Worm (Caenorhabditis elegans) whole organism, midembryonic: ENCODE results near the gene C14A11.6.

Experiments
- T22C8.4 ChIP-seq: fragments of 200-800 bp; sonication (Bioruptor generic); IDR thresholded peaks from 2 replicates; pipeline ENCODE4 v1.3.6; 2022; ENCODE audit warnings: missing genetic modification characterization, missing compliant biosample characterization
- cog-1 ChIP-seq: sonication (generic microtip); optimal IDR thresholded peaks from 2 replicates; lab custom pipeline; 2016; ENCODE audit warnings: missing genetic modification characterization, missing compliant biosample characterization
- flt-1 ChIP-seq: fragments of 200-800 bp; sonication (Bioruptor generic); IDR thresholded peaks from 2 replicates; pipeline ENCODE4 v1.3.6; 2022; ENCODE audit warnings: missing genetic modification characterization, missing compliant biosample characterization
- klf-2 ChIP-seq: fragments of 200-800 bp; sonication (Bioruptor generic); conservative IDR thresholded peaks from 2 replicates; pipeline ENCODE4 v1.3.6; 2022; ENCODE audit warnings: missing genetic modification reagents, missing genetic modification characterization, missing compliant biosample characterization
- med-1 ChIP-seq: sonication (generic microtip); optimal IDR thresholded peaks from 2 replicates; lab custom pipeline; 2017; ENCODE audit warnings: missing genetic modification characterization, mild to moderate bottlenecking, missing compliant biosample characterization, antibody characterized with exemption, missing genetic modification reagents; ENCODE audit not compliant: insufficient read depth
- ref-1 ChIP-seq: fragments of 200-800 bp; sonication (Bioruptor generic); conservative IDR thresholded peaks from 2 replicates; pipeline ENCODE4 v1.3.6; 2022; ENCODE audit warnings: missing genetic modification reagents, missing genetic modification characterization, missing compliant biosample characterization
- tab-1 ChIP-seq: fragments of 200-800 bp; sonication (Bioruptor generic); IDR thresholded peaks from 2 replicates; pipeline ENCODE4 v1.3.6; 2022; ENCODE audit warnings: missing genetic modification characterization, missing compliant biosample characterization
- ztf-23 ChIP-seq: fragments of 200-800 bp; sonication (Bioruptor generic); IDR thresholded peaks from 2 replicates; pipeline ENCODE4 v1.3.6; 2022; ENCODE audit warnings: missing genetic modification reagents, missing genetic modification characterization, missing compliant biosample characterization
- ztf-29 ChIP-seq: fragments of 200-800 bp; sonication (Bioruptor generic); IDR thresholded peaks from 2 replicates; pipeline ENCODE4 v1.3.6; 2022; ENCODE audit warnings: missing genetic modification reagents, missing genetic modification characterization, missing compliant biosample characterization

Gene C14A11.6

DNA sequence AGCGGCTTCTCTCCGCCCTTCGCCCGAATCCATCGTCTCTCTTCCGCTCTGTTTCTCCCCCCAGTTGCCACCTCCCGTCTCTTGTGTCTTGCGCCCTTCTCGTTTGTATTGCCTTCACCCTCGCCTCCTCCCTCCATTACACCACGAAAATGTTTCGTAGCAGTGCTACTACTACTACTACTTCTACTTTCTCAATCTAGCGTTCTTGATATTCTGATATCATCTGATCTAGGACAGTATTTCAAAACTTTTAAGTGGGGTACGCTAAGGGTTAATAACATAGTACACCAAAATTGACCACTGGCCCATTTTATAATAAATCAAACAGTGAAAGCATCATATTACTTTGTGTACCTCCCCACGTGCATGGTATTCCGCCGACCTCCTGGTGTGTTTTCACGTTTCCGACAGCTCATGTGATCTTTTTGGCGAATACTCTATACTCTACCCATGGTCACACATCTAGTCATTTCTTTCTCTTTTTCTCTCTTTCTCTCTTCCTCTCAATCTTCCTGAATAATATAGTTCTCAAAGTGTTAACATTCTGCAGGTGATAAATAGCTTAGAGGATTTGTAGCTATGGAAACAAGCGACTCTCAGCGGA, 11.3 kb downstream of the C14A11.6 start, which contains the start of gene C14A11.2:
Gene C14A11.2 (plus strand): TSS at position 551 of the 604 bp plus-strand sequence.
- TF ChIP-seq ztf-29 (GFP tag; lab: Robert Waterston, UW) (no peak), flt-1 (GFP tag; lab: Robert Waterston, UW) (no peak), tab-1 (no peak), ztf-23 (GFP tag; lab: Robert Waterston, UW) (no peak), med-1 (GFP tag; lab: Kevin White, UChicago) (no peak)

DNA sequence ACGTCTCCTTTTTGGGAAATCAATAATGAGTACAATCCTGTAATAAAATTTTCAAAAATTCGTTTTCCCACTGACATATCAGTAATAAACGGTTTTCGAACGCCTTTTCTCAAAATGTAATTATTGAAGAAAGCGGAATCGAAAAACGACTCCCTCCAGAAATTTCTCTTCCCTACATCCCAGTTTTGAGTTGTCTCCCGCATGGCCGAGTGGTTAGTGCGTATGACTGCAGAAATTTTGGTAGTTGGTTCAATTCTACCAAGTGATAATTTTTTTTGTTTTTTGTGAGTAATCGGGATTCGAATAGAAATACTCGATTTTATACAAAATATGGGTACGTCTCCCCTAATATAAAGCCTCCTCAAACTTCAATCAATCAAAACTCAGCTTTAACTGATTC, 12.3 kb downstream of the C14A11.6 start:
- TF ChIP-seq T22C8.4 (GFP tag; lab: Robert Waterston, UW) = peak; percentile 36; the same call in 1 of the 2 replicates
- TF ChIP-seq ztf-23 (GFP tag; lab: Robert Waterston, UW) = peak; percentile 56; the same call in 1 of the 2 replicates
- peak; percentile 51; the same call in 1 of the 2 replicates for TF ChIP-seq ref-1 (GFP tag; lab: Robert Waterston, UW)
- 0 out of 2 replicates have a peak, but pooled peaks have one; percentile 36 for TF ChIP-seq tab-1
- peak; percentile 53 for TF ChIP-seq flt-1 (GFP tag; lab: Robert Waterston, UW)

DNA sequence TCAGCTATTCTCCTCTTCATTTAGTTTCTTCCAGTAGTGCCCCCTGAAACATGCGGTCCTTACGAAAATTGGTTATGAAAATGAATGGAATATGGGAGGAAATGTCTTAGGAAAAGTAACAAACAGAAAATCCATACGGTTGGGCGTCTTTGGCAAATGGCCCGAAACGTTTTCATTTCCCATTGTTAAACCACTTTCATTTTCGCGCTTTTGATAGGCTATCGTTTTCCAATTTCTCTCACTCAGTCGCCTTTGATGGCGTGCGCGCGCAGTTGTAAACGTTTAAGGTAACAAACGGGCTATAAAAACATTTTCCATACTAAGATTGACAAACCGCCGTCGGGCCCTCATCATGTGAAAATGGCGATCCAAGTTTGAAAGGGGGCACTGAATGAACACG, 18.9 kb downstream of the C14A11.6 start:
- TF ChIP-seq flt-1 (GFP tag; lab: Robert Waterston, UW) = no peak
- no peak for TF ChIP-seq T22C8.4 (GFP tag; lab: Robert Waterston, UW)
- TF ChIP-seq tab-1 = no peak
- no peak for TF ChIP-seq klf-2 (GFP tag; lab: Robert Waterston, UW)
- no peak for TF ChIP-seq ztf-23 (GFP tag; lab: Robert Waterston, UW)
- TF ChIP-seq ztf-29 (GFP tag; lab: Robert Waterston, UW) = no peak
- TF ChIP-seq ref-1 (GFP tag; lab: Robert Waterston, UW) = no peak
- no peak for TF ChIP-seq med-1 (GFP tag; lab: Kevin White, UChicago)
- no peak for TF ChIP-seq cog-1 (tag; lab: Kevin White, UChicago)

DNA sequence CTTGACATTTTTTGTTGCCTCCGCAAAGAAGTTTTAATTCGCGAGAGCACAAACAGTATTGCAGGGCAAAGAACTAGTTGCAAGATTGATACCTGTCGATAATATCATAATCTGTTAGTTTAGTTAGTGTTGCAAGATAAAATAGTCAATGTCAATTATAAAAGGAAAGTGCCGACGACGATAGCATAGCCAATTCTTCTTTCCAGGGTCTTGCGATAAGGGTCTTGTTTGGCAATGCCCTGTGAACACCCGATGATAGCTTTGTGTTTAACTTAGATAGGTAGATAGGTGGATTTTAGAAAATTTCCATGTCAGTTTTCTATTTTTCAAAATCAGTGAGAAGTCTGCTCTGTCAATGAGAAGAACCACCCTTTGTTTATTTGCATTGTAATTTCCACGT, 19.6 kb downstream of the C14A11.6 start:
- no peak for TF ChIP-seq tab-1

DNA sequence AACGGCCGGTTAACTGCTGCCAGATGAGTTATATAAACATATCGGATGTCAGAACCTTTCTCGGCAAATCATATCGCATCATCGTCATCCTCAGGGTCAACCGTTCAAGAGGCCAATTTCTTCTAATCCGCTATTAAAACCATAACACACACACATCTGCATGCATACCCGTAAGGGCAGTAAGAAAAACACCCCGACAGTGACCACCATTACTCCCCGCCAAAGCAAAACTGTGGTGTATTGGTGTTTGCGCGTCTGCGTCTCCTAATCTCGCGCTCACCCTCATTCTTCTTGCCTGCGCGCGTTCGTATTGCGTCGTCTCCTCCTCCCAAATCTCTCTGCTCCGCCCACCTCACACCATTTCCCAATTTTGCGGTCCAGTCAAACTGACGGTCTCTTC, 20.4 kb downstream of the C14A11.6 start:
- TF ChIP-seq ztf-29 (GFP tag; lab: Robert Waterston, UW) = no peak
- no peak for TF ChIP-seq klf-2 (GFP tag; lab: Robert Waterston, UW)
- peak; percentile 37; the same call in 1 of the 2 replicates for TF ChIP-seq flt-1 (GFP tag; lab: Robert Waterston, UW)

DNA sequence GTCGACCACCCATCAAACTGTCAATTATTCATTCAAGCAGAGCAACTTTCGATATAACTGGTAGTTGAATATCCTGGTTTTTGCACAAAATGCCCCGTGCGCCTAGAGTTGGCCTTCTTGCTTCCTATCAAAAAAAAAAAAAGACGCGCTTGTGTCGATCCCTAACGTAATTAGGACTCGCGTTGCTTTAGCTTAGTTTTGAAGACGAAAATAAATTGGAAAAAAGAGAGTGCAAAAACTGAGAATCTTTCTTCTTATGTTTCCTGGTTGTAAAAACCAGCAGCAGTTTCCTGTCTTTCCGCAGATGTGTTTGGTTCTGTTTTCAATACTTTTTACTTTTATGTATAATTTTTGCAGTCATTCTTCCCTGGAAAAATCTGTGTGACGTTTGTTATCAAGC, 36.0 kb downstream of the C14A11.6 start:
- no peak for TF ChIP-seq flt-1 (GFP tag; lab: Robert Waterston, UW)
- no peak for TF ChIP-seq ztf-29 (GFP tag; lab: Robert Waterston, UW)
- TF ChIP-seq ref-1 (GFP tag; lab: Robert Waterston, UW) = no peak

DNA sequence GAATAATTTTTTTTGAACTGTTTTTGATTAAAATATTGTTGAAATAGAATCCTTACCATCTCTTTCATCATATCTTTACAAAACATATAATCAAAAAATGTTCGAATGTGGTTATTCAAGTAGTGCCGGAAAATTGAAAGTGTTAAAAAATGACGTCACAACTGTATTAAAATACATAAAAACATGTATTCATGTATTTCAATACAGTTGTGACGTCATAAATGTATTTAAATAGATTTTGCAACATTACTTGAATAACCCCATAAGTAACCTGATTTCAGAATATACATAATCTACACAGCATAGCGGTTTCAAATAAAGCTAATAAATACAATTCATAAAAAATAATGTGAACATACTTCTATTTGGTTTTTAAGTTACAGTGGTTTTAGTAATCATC, 37.0 kb downstream of the C14A11.6 start:
- TF ChIP-seq flt-1 (GFP tag; lab: Robert Waterston, UW) (no peak), ztf-23 (GFP tag; lab: Robert Waterston, UW) (no peak), ref-1 (GFP tag; lab: Robert Waterston, UW) (no peak)

DNA sequence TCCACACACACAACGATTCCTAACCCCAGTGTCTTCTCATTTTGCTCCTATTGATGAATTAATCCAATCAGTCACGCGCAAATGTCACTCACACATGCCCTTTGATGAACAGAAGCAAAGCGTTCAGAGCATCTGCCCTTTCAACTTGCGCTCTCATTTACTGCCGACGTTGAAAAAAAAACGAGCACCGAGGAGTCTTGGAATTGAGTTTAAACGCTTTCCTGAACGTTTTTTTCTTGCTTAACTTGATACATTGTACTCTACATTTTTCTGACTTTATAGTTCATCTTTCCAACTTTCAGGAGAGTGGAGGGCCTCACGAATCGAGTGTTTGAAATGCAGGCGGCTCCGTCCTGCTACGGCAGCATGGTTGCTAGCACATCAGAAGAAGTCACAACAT, 42.2 kb downstream of the C14A11.6 start, which contains the start of gene cgef-1:
Gene cgef-1 (plus strand): TSS at position 301 of the 400 bp plus-strand sequence.
- TF ChIP-seq klf-2 (GFP tag; lab: Robert Waterston, UW) = no peak
- no peak for TF ChIP-seq med-1 (GFP tag; lab: Kevin White, UChicago)
- TF ChIP-seq ztf-23 (GFP tag; lab: Robert Waterston, UW) = no peak
- TF ChIP-seq T22C8.4 (GFP tag; lab: Robert Waterston, UW) = no peak
- TF ChIP-seq cog-1 (tag; lab: Kevin White, UChicago) = no peak
- no peak for TF ChIP-seq ref-1 (GFP tag; lab: Robert Waterston, UW)
- no peak for TF ChIP-seq tab-1
- TF ChIP-seq flt-1 (GFP tag; lab: Robert Waterston, UW) = no peak
- TF ChIP-seq ztf-29 (GFP tag; lab: Robert Waterston, UW) = no peak

DNA sequence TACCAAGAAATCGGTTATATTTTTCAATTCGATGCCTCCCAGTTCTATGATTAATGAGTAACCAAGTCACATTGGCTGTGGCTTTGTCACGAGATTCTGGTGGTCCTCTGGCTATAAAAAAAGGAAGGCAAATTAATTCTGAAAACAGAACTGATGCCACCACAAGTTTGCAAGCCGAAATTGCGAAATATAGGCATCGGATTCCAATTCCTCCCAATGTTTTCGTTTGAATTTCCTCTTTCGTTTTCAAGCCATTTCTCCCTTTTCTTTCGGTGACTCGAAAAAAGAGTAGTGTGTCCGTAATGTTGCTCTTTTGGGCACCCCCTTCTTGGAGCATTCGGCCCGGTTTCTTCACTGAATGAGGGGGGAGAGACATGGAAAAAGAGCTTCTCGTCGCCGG, 44.3 kb downstream of the C14A11.6 start, which contains the start of gene F55F1.2:
Gene F55F1.2 (minus strand): TSS at position 376 of the 400 bp plus-strand sequence.
- TF ChIP-seq ztf-29 (GFP tag; lab: Robert Waterston, UW) (no peak), T22C8.4 (GFP tag; lab: Robert Waterston, UW) (no peak), flt-1 (GFP tag; lab: Robert Waterston, UW) (no peak), med-1 (GFP tag; lab: Kevin White, UChicago) (no peak), ref-1 (GFP tag; lab: Robert Waterston, UW) (no peak), ztf-23 (GFP tag; lab: Robert Waterston, UW) (no peak)

DNA sequence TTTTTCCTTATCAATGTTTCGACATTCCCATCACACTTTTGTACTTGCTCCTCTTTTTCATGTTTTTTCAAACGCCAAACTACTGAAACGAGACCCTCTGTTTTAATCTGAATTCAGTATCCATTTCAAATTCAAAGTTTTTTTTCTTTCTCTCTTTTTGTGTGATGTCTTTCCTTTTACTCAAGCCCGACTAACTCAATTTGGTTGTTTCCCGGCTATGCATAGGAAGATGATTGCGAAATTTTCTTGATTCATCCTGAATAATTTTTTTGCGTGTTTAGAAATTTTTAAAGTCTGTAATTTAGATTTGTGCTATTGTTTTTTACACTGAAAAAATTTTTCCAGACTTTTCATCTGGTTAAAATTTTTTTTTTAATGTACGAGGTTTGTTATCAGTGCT, 49.7 kb downstream of the C14A11.6 start:
- TF ChIP-seq med-1 (GFP tag; lab: Kevin White, UChicago) (no peak), ztf-29 (GFP tag; lab: Robert Waterston, UW) (no peak), ref-1 (GFP tag; lab: Robert Waterston, UW) (no peak), flt-1 (GFP tag; lab: Robert Waterston, UW) (no peak), ztf-23 (GFP tag; lab: Robert Waterston, UW) (no peak), tab-1 (no peak), T22C8.4 (GFP tag; lab: Robert Waterston, UW) (no peak), klf-2 (GFP tag; lab: Robert Waterston, UW) (no peak)
